Fruit fly (Drosophila melanogaster) whole organism, wandering third instar larva: ENCODE measurements around the gene Glys.

Source experiments
- Abd-B ChIP-seq: fragments of >200 bp; optimal IDR thresholded peaks from 2 replicates; lab custom pipeline; 2017; ENCODE audit warnings: missing biosample characterization, missing genetic modification characterization
- CG32264 ChIP-seq: fragments of 200-800 bp; sonication (Bioruptor generic); optimal IDR thresholded peaks from 2 replicates; lab custom pipeline; 2016; ENCODE audit warnings: missing biosample characterization, missing genetic modification characterization
- CG9705 ChIP-seq: fragments of 200-800 bp; sonication (Bioruptor generic); optimal IDR thresholded peaks from 2 replicates; lab custom pipeline; 2018; ENCODE audit warnings: missing biosample characterization, mild to moderate bottlenecking, missing genetic modification characterization
- CrebA ChIP-seq: fragments of 200-800 bp; sonication (Bioruptor generic); optimal IDR thresholded peaks from 2 replicates; lab custom pipeline; 2016; ENCODE audit warnings: missing biosample characterization, mild to moderate bottlenecking, missing genetic modification characterization, borderline replicate concordance
- Dfd ChIP-seq: fragments of >200 bp; optimal IDR thresholded peaks from 2 replicates; lab custom pipeline; 2017; ENCODE audit warnings: missing biosample characterization, missing genetic modification characterization
- Dif ChIP-seq: fragments of 200-275, 200-300 bp; sonication (Bioruptor generic); optimal IDR thresholded peaks from 2 replicates; lab custom pipeline; 2018; ENCODE audit warnings: missing biosample characterization, missing genetic modification characterization; ENCODE audit not compliant: partially characterized antibody
- GATAd ChIP-seq: sonication (Bioruptor generic); optimal IDR thresholded peaks from 2 replicates; lab custom pipeline; 2016; ENCODE audit warnings: missing biosample characterization, missing genetic modification characterization
- HLH106 ChIP-seq: fragments of 200-800 bp; optimal IDR thresholded peaks from 3 replicates; lab custom pipeline; 2019; ENCODE audit warnings: missing biosample characterization, mild to moderate bottlenecking, missing genetic modification characterization, moderate library complexity
- Hnf4 ChIP-seq: fragments of 200-800 bp; sonication (Bioruptor generic); optimal IDR thresholded peaks from 2 replicates; lab custom pipeline; 2016; ENCODE audit warnings: missing biosample characterization, mild to moderate bottlenecking, missing genetic modification characterization
- Hr78 ChIP-seq: fragments of >200 bp; optimal IDR thresholded peaks from 2 replicates; lab custom pipeline; 2017; ENCODE audit warnings: missing biosample characterization, missing genetic modification characterization
- Hr83 ChIP-seq: fragments of 200-300 bp; sonication (Bioruptor generic); optimal IDR thresholded peaks from 2 replicates; lab custom pipeline; 2016; ENCODE audit warnings: missing biosample characterization, mild to moderate bottlenecking, missing genetic modification characterization, moderate library complexity; ENCODE audit not compliant: poor library complexity, severe bottlenecking
- Jra ChIP-seq: sonication (Bioruptor generic); optimal IDR thresholded peaks from 2 replicates; lab custom pipeline; 2016; ENCODE audit warnings: missing biosample characterization, missing genetic modification characterization
- Mio ChIP-seq: sonication (Bioruptor generic); optimal IDR thresholded peaks from 2 replicates; lab custom pipeline; 2016; ENCODE audit warnings: missing biosample characterization, missing genetic modification characterization
- Myc ChIP-seq: fragments of >200 bp; optimal IDR thresholded peaks from 2 replicates; lab custom pipeline; 2017
- N ChIP-seq: fragments of >200 bp; optimal IDR thresholded peaks from 2 replicates; lab custom pipeline; 2018; ENCODE audit warnings: missing biosample characterization, missing external identifiers, missing genetic modification characterization
- OdsH ChIP-seq: fragments of 200-800 bp; sonication (Bioruptor generic); optimal IDR thresholded peaks from 2 replicates; lab custom pipeline; 2016; ENCODE audit warnings: missing biosample characterization, mild to moderate bottlenecking, missing genetic modification characterization
- Rel ChIP-seq, 2 experiments: fragments of 200-800 bp; sonication (Bioruptor generic) in 1 of 2; optimal IDR thresholded peaks; 2 replicates in 1 of 2; 3 replicates in 1 of 2; lab custom pipeline; 2016 to 2019; ENCODE audit warnings: mild to moderate bottlenecking in 2 of 2, missing biosample characterization in 2 of 2, missing genetic modification characterization in 2 of 2, moderate library complexity in 1 of 2
- Sp1 ChIP-seq: fragments of 200-800 bp; sonication (Bioruptor generic); optimal IDR thresholded peaks from 3 replicates; lab custom pipeline; 2019; ENCODE audit warnings: missing biosample characterization, mild to moderate bottlenecking, missing genetic modification characterization, moderate library complexity
- Vsx2 ChIP-seq: fragments of 200-300, 225-300 bp; sonication (Bioruptor generic); optimal IDR thresholded peaks from 2 replicates; lab custom pipeline; 2018; ENCODE audit warnings: missing biosample characterization, missing genetic modification characterization; ENCODE audit not compliant: partially characterized antibody
- br ChIP-seq: fragments of 200-800 bp; sonication (Bioruptor generic); optimal IDR thresholded peaks from 2 replicates; lab custom pipeline; 2016; ENCODE audit warnings: missing biosample characterization, missing genetic modification characterization
- brk ChIP-seq: fragments of 200-800 bp; sonication (Bioruptor generic); optimal IDR thresholded peaks from 2 replicates; lab custom pipeline; 2016; ENCODE audit warnings: missing biosample characterization, mild to moderate bottlenecking, missing genetic modification characterization
- dl ChIP-seq, 2 experiments: fragments of 175-275, 200-275 bp in 1 of 2; fragments of 200-275 bp in 1 of 2; sonication (Bioruptor generic); optimal IDR thresholded peaks; lab custom pipeline; 2018; ENCODE audit warnings: mild to moderate bottlenecking in 2 of 2, missing biosample characterization in 2 of 2, missing genetic modification characterization in 2 of 2, moderate library complexity in 2 of 2; ENCODE audit not compliant: partially characterized antibody in 2 of 2, insufficient read depth in 1 of 2
- dmrt93B ChIP-seq: fragments of 200-800 bp; sonication (Bioruptor generic); optimal IDR thresholded peaks from 2 replicates; lab custom pipeline; 2018; ENCODE audit warnings: missing biosample characterization, mild to moderate bottlenecking, missing genetic modification characterization
- dsf ChIP-seq: sonication (Bioruptor generic); optimal IDR thresholded peaks from 2 replicates; lab custom pipeline; 2016; ENCODE audit warnings: missing biosample characterization, missing genetic modification characterization, borderline replicate concordance
- ey ChIP-seq: fragments of 200-800 bp; sonication (Bioruptor generic); optimal IDR thresholded peaks from 2 replicates; lab custom pipeline; 2016; ENCODE audit warnings: missing biosample characterization, missing genetic modification characterization
- foxo ChIP-seq, 2 experiments: fragments of 200-800 bp; sonication (Bioruptor generic); optimal IDR thresholded peaks; 2 replicates in 1 of 2; 3 replicates in 1 of 2; lab custom pipeline; 2016 to 2017; ENCODE audit warnings: missing biosample characterization in 2 of 2, missing genetic modification characterization in 2 of 2
- fru ChIP-seq: fragments of 200-800 bp; sonication (Bioruptor generic); optimal IDR thresholded peaks from 3 replicates; lab custom pipeline; 2016; ENCODE audit warnings: missing biosample characterization, mild to moderate bottlenecking, missing genetic modification characterization
- h ChIP-seq: fragments of 200-800 bp; sonication (Bioruptor generic); optimal IDR thresholded peaks from 3 replicates; lab custom pipeline; 2016; ENCODE audit warnings: missing biosample characterization, mild to moderate bottlenecking, missing genetic modification characterization
- jim ChIP-seq: fragments of 175-275, 200-325 bp; sonication (Bioruptor generic); optimal IDR thresholded peaks from 2 replicates; lab custom pipeline; 2016; ENCODE audit warnings: missing biosample characterization, mild to moderate bottlenecking, missing genetic modification characterization
- lola ChIP-seq: fragments of >200 bp; optimal IDR thresholded peaks from 2 replicates; lab custom pipeline; 2017; ENCODE audit warnings: missing biosample characterization, missing genetic modification characterization
- pan ChIP-seq: fragments of >200 bp; optimal IDR thresholded peaks from 2 replicates; lab custom pipeline; 2017
- psq ChIP-seq: fragments of 200-800 bp; sonication (Bioruptor generic); optimal IDR thresholded peaks from 3 replicates; lab custom pipeline; 2017; ENCODE audit warnings: missing biosample characterization, mild to moderate bottlenecking, missing genetic modification characterization, moderate library complexity
- rgr ChIP-seq: fragments of 200-800 bp; sonication (Bioruptor generic); optimal IDR thresholded peaks from 3 replicates; lab custom pipeline; 2016; ENCODE audit warnings: missing biosample characterization, mild to moderate bottlenecking, missing genetic modification characterization
- sage ChIP-seq: fragments of 200-800 bp; sonication (Bioruptor generic); optimal IDR thresholded peaks from 2 replicates; lab custom pipeline; 2016; ENCODE audit warnings: missing biosample characterization, mild to moderate bottlenecking, missing genetic modification characterization
- sv ChIP-seq: fragments of 200-800 bp; sonication (Bioruptor generic); optimal IDR thresholded peaks from 3 replicates; lab custom pipeline; 2016; ENCODE audit warnings: missing biosample characterization, missing genetic modification characterization
- tai ChIP-seq: sonication (Bioruptor generic); optimal IDR thresholded peaks from 2 replicates; lab custom pipeline; 2016; ENCODE audit warnings: missing biosample characterization, missing genetic modification characterization
- usp ChIP-seq: fragments of >200 bp; optimal IDR thresholded peaks from 2 replicates; lab custom pipeline; 2017; ENCODE audit warnings: missing biosample characterization, missing genetic modification characterization
- woc ChIP-seq: sonication (Bioruptor generic); optimal IDR thresholded peaks from 2 replicates; lab custom pipeline; 2016; ENCODE audit warnings: missing biosample characterization, mild to moderate bottlenecking, missing genetic modification characterization

Glys gene

DNA sequence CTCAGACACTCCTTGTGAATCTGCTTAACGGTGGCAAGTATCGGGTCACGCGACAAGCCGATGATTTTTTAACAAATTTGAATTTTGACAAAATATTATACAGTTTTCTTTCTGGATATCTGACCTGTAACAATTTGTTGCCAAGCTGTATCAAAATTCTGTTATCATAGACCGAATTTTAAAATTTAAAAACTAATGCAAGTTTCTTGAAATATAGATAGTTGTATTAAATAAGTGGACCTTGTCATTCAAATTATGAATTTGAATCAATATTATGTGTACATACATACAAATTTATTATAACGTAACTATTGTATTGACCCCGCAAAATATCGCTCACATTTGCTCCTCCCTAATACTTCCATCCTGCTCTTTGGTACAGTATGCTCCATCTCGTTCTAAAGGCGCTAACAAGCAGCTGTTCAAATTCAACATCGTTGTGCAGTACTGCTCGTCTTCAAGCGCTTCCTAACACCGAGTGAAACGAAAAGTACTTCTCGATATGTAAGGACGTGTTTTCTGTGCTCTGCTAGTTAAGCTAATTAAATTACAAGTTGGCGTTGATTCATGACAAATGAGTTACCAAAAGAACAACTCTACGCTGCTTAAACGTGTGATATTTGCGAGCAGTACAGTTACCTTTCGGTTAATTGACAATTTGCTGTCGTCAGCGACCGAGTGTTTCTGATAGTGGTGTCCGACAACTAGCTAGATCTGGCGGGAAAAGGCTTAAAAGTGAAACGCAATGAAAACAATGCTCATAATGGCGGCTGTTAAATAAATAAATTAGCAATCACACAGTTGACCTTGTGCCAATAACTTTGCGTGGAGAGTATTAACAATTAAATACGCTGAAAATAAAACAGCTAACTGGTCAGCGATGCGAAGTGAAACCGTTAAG is 49.1 kb upstream of the Glys start, which contains the start of the genes Kpc1 and CG42542:
Gene Kpc1 (minus strand): TSS at position 77 of the 901 bp plus-strand sequence.
Gene CG42542 (plus strand): TSS at position 465 of the 901 bp plus-strand sequence.
- peak; percentile 93 for TF ChIP-seq Hr83 (GFP tag; lab: Kevin White, UChicago)
- peak; percentile 95 for TF ChIP-seq woc (GFP tag; lab: Kevin White, UChicago)
- TF ChIP-seq Jra: peak; percentile 94
- no peak for TF ChIP-seq usp (GFP tag; lab: Kevin White, UChicago)
- TF ChIP-seq sage (GFP tag; lab: Kevin White, UChicago): peak; percentile 56
- peak; percentile 83 for TF ChIP-seq rgr (GFP tag; lab: Kevin White, UChicago)
- TF ChIP-seq HLH106: peak; percentile 60
- peak; percentile 52 for TF ChIP-seq dmrt93B
- no peak for TF ChIP-seq Mio
- peak; percentile 82 for TF ChIP-seq ey
- no peak for TF ChIP-seq Rel (GFP tag; optimal IDR thresholded peaks at IDR 0.05; lab: Kevin White, UChicago)
- peak; percentile 60 for TF ChIP-seq Rel (tag; optimal IDR thresholded peaks at IDR 0.05; lab: Kevin White, UChicago)
- TF ChIP-seq Hnf4: peak; percentile 92
- peak; percentile 74 for TF ChIP-seq GATAd (GFP tag; lab: Kevin White, UChicago)
- peak; percentile 72 for TF ChIP-seq OdsH (GFP tag; lab: Kevin White, UChicago)
- peak; percentile 69 for TF ChIP-seq psq
- peak; percentile 83 for TF ChIP-seq h (GFP tag; lab: Kevin White, UChicago)
- peak in 1 of 2 experiments; percentile 6 for TF ChIP-seq dl (GFP tag; optimal IDR thresholded peaks at IDR 0.05; lab: Kevin White, UChicago; ENCODE audit: insufficient read depth in 1 of 2, partially characterized antibody in 2 of 2)
- TF ChIP-seq Dfd (GFP tag; lab: Kevin White, UChicago): no peak
- TF ChIP-seq Vsx2 (GFP tag; lab: Kevin White, UChicago): peak; percentile 92
- TF ChIP-seq foxo (GFP tag; optimal IDR thresholded peaks at IDR 0.05; lab: Kevin White, UChicago): peak; percentile 34 to 83
- no peak for TF ChIP-seq pan (lab: Kevin White, UChicago)
- no peak for TF ChIP-seq brk (GFP tag; lab: Kevin White, UChicago)
- TF ChIP-seq dsf (GFP tag; lab: Kevin White, UChicago): peak; percentile 72
- TF ChIP-seq Dif (GFP tag; lab: Kevin White, UChicago): peak; percentile 19
- TF ChIP-seq Myc: peak; percentile 89
- peak; percentile 70 for TF ChIP-seq CG32264 (GFP tag; lab: Kevin White, UChicago)
- TF ChIP-seq N (GFP tag; lab: Kevin White, UChicago): no peak
- no peak for TF ChIP-seq tai
- TF ChIP-seq Hr78 (GFP tag; lab: Kevin White, UChicago): no peak
- no peak for TF ChIP-seq Abd-B (GFP tag; lab: Kevin White, UChicago)
- TF ChIP-seq Sp1 (GFP tag; lab: Kevin White, UChicago): peak; percentile 64
- no peak for TF ChIP-seq lola
- TF ChIP-seq CG9705 (GFP tag; lab: Kevin White, UChicago): peak; percentile 49
- peak; percentile 74 for TF ChIP-seq br
- peak; percentile 64 for TF ChIP-seq CrebA (GFP tag; lab: Kevin White, UChicago)
- peak; percentile 52 for TF ChIP-seq jim (GFP tag; lab: Kevin White, UChicago)
- peak; percentile 87 for TF ChIP-seq sv (GFP tag; lab: Kevin White, UChicago)
- TF ChIP-seq fru (GFP tag; lab: Kevin White, UChicago): peak; percentile 77

DNA sequence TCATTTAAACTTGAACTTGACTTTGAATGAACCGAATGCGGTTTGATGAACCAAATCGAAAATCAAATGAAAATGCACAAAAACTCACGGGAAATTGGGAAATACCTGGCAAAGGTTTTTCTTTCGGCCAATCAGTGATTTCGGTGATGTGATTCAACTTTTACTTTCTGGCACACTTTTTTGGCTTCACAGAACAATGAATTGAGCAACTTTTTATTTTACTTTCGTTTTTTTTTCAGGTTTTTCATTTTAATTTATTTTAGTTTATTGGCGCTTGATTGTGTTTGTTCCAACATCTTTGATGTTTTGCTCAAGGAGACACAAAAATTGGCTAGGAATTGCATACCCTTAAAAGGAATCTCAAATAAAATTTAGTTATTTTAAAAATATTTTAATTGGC is 34.1 kb upstream of the Glys start, which contains the start of gene Mf:
Gene Mf (minus strand): TSS at position 44 of the 400 bp plus-strand sequence.
- no peak for TF ChIP-seq OdsH (GFP tag; lab: Kevin White, UChicago)
- no peak for TF ChIP-seq HLH106
- TF ChIP-seq fru (GFP tag; lab: Kevin White, UChicago): no peak
- no peak for TF ChIP-seq br
- TF ChIP-seq Dfd (GFP tag; lab: Kevin White, UChicago): no peak
- no peak for TF ChIP-seq psq
- TF ChIP-seq Jra: no peak
- TF ChIP-seq dl (GFP tag; optimal IDR thresholded peaks at IDR 0.05; lab: Kevin White, UChicago; ENCODE audit: insufficient read depth in 1 of 2, partially characterized antibody in 2 of 2): no peak
- TF ChIP-seq CrebA (GFP tag; lab: Kevin White, UChicago): no peak
- no peak for TF ChIP-seq rgr (GFP tag; lab: Kevin White, UChicago)
- TF ChIP-seq GATAd (GFP tag; lab: Kevin White, UChicago): no peak
- TF ChIP-seq foxo (GFP tag; optimal IDR thresholded peaks at IDR 0.05; lab: Kevin White, UChicago): no peak
- no peak for TF ChIP-seq Rel (GFP tag; optimal IDR thresholded peaks at IDR 0.05; lab: Kevin White, UChicago)
- no peak for TF ChIP-seq Rel (tag; optimal IDR thresholded peaks at IDR 0.05; lab: Kevin White, UChicago)
- no peak for TF ChIP-seq ey
- TF ChIP-seq Dif (GFP tag; lab: Kevin White, UChicago): no peak
- TF ChIP-seq Vsx2 (GFP tag; lab: Kevin White, UChicago): no peak
- no peak for TF ChIP-seq Mio
- no peak for TF ChIP-seq pan (lab: Kevin White, UChicago)
